Fruit fly (Drosophila melanogaster) whole organism: Measurements from ENCODE around the gene CG32202.

Experiments
- CG8478 ChIP-seq: fragments of >200 bp; optimal IDR thresholded peaks from 2 replicates; lab custom pipeline; 2018; ENCODE audit warnings: inconsistent platforms
- Dll ChIP-seq: fragments of >200 bp; optimal IDR thresholded peaks from 2 replicates; lab custom pipeline; 2017
- EcR ChIP-seq, 2 experiments: fragments of >200 bp; optimal IDR thresholded peaks; 2 replicates each; lab custom pipeline; 2017; ENCODE audit warnings: missing biosample characterization in 2 of 2, missing genetic modification characterization in 2 of 2, missing genetic modification reagents in 2 of 2
- pan ChIP-seq: fragments of >200 bp; optimal IDR thresholded peaks from 2 replicates; lab custom pipeline; 2017
- psq ChIP-seq: fragments of >200 bp; optimal IDR thresholded peaks from 2 replicates; lab custom pipeline; 2017

DNA sequence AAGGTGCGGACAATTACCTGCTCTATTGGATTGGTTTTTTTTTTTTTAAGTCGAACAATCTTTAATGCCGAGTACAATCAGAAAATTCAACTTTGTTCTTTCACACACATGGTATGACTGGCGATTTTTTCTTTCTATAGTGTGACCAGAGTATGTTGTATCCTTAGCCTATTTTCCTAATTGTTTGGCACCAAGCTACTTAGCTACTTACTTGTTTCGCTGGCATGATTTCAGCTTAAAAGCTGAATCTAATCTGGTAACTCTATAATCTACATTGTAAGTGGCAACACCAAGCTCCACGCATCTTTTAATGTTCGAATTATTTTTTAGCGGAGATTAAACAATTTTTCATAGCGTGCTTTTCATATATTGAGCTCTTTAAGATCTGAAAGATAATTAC is 41.2 kb downstream of the CG32202 start, which contains the start of gene CG12477:
- TF ChIP-seq psq (lab: Kevin White, UChicago) (no peak), EcR (GFP tag; optimal IDR thresholded peaks at IDR 0.05; lab: Kevin White, UChicago) (no peak), CG8478 (lab: Kevin White, UChicago) (no peak), pan (lab: Kevin White, UChicago) (no peak), Dll (lab: Kevin White, UChicago) (no peak)
